Worm (Caenorhabditis elegans) whole organism, early embryonic: ENCODE measurements around the gene F59E11.2.

ENCODE experiments used
- B0310.2 ChIP-seq: sonication (generic microtip); optimal IDR thresholded peaks from 2 replicates; lab custom pipeline; 2016; ENCODE audit warnings: mild to moderate bottlenecking, missing genetic modification characterization, missing compliant biosample characterization
- F13C5.2 ChIP-seq: sonication (generic microtip); optimal IDR thresholded peaks from 2 replicates; lab custom pipeline; 2017; ENCODE audit warnings: mild to moderate bottlenecking, missing genetic modification characterization, inconsistent platforms, missing compliant biosample characterization
- aly-1 ChIP-seq: sonication (generic microtip); optimal IDR thresholded peaks from 2 replicates; lab custom pipeline; 2016; ENCODE audit warnings: missing genetic modification characterization, missing compliant biosample characterization
- ama-1 ChIP-seq: fragments of 150-350 bp; optimal IDR thresholded peaks from 2 replicates; lab custom pipeline; 2014
- ceh-13 ChIP-seq: fragments of 200-800 bp; sonication (Bioruptor generic); optimal IDR thresholded peaks from 2 replicates; lab custom pipeline; 2018; ENCODE audit warnings: mild to moderate bottlenecking, missing genetic modification characterization, missing compliant biosample characterization
- ceh-36 ChIP-seq: sonication (generic microtip); optimal IDR thresholded peaks from 2 replicates; lab custom pipeline; 2016; ENCODE audit warnings: missing genetic modification characterization, inconsistent platforms, missing compliant biosample characterization
- ets-7 ChIP-seq: sonication (generic microtip); optimal IDR thresholded peaks from 2 replicates; lab custom pipeline; 2016; ENCODE audit warnings: missing genotype, missing genetic modification characterization, missing compliant biosample characterization
- flt-1 ChIP-seq: fragments of 200-800 bp; sonication (Bioruptor generic); IDR thresholded peaks from 2 replicates; pipeline ENCODE4 v1.3.6; 2022; ENCODE audit warnings: missing genetic modification characterization, missing compliant biosample characterization
- hmbx-1 ChIP-seq: sonication (generic microtip); optimal IDR thresholded peaks from 2 replicates; lab custom pipeline; 2016; ENCODE audit warnings: mild to moderate bottlenecking, missing genetic modification characterization, missing compliant biosample characterization
- hmg-4 ChIP-seq: fragments of 200-800 bp; sonication (Bioruptor generic); optimal IDR thresholded peaks from 2 replicates; lab custom pipeline; 2018; ENCODE audit warnings: mild to moderate bottlenecking, missing genetic modification characterization, missing compliant biosample characterization
- hnd-1 ChIP-seq: sonication (generic microtip); optimal IDR thresholded peaks from 2 replicates; lab custom pipeline; 2016; ENCODE audit warnings: missing genetic modification characterization, missing compliant biosample characterization
- pes-1 ChIP-seq: fragments of 200-800 bp; sonication (Bioruptor generic); IDR thresholded peaks from 2 replicates; pipeline ENCODE4 v1.3.6; 2022; ENCODE audit warnings: missing genetic modification reagents, missing genetic modification characterization, missing compliant biosample characterization
- scrt-1 ChIP-seq: fragments of 200-800 bp; sonication (Bioruptor generic); IDR thresholded peaks from 2 replicates; pipeline ENCODE4 v1.3.6; 2022; ENCODE audit warnings: missing genetic modification characterization, missing compliant biosample characterization
- sea-1 ChIP-seq: fragments of 200-800 bp; sonication (Bioruptor generic); conservative IDR thresholded peaks from 2 replicates; pipeline ENCODE4 v1.3.6; 2022; ENCODE audit warnings: missing genetic modification characterization, missing compliant biosample characterization
- tbx-11 ChIP-seq: fragments of 200-800 bp; sonication (Bioruptor generic); IDR thresholded peaks from 2 replicates; pipeline ENCODE4 v1.3.6; 2022; ENCODE audit warnings: missing genetic modification characterization, missing compliant biosample characterization
- tbx-37 ChIP-seq: fragments of 200-800 bp; sonication (Bioruptor generic); conservative IDR thresholded peaks from 2 replicates; pipeline ENCODE4 v1.3.6; 2022; ENCODE audit warnings: missing genetic modification reagents, missing genetic modification characterization, missing compliant biosample characterization
- tra-4 ChIP-seq: sonication (generic microtip); optimal IDR thresholded peaks from 2 replicates; lab custom pipeline; 2017; ENCODE audit warnings: missing genetic modification characterization, missing compliant biosample characterization

The F59E11.2 gene

DNA sequence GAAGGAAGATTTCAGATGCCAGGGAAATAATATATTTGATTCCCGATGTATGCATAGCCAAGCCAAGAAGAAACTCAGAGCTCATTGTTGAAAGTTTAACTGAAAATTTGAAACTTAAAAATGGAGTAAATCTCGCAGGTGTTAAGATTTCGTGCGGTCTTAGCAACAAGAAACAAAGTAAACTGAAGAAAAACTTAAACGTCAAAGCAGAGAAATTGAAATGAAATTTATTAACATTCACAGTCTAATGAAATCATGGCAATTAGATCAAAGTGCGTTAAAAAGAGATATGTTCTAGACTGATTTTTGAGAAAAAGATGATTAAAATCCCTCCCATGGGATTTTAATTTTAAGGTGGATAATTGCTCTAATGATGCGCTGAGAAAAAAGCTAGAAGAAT is 20.4 kb upstream of the F59E11.2 start, which contains the start of gene str-84:
Gene str-84 (minus strand): TSS at position 101 of the 400 bp plus-strand sequence.
- TF ChIP-seq sea-1 (GFP tag; lab: Robert Waterston, UW), result no peak
- TF ChIP-seq flt-1 (GFP tag; lab: Robert Waterston, UW), result no peak
- TF ChIP-seq pes-1 (GFP tag; lab: Robert Waterston, UW), result no peak
- TF ChIP-seq tra-4 (tag; lab: Kevin White, UChicago), result no peak
- no peak for TF ChIP-seq aly-1 (tag; lab: Kevin White, UChicago)
- no peak for TF ChIP-seq B0310.2 (tag; lab: Kevin White, UChicago)
- no peak for TF ChIP-seq ets-7
- no peak for TF ChIP-seq hmg-4 (GFP tag; lab: Kevin White, UChicago)
- no peak for TF ChIP-seq hmbx-1 (tag; lab: Kevin White, UChicago)
- no peak for TF ChIP-seq scrt-1 (GFP tag; lab: Robert Waterston, UW)
- no peak for TF ChIP-seq tbx-11 (GFP tag; lab: Robert Waterston, UW)
- no peak for TF ChIP-seq hnd-1 (tag; lab: Kevin White, UChicago)
- no peak for TF ChIP-seq F13C5.2 (tag; lab: Kevin White, UChicago)
- no peak for TF ChIP-seq ama-1 (lab: Kevin White, UChicago)
- TF ChIP-seq ceh-36 (tag; lab: Kevin White, UChicago), result no peak
- no peak for TF ChIP-seq ceh-13
- TF ChIP-seq tbx-37 (GFP tag; lab: Robert Waterston, UW), result no peak

ce11 chrV:8983604-8984003 is 17.7 kb upstream of the F59E11.2 start, which contains the start of gene str-86:
TSS of gene str-86 (minus strand) at chrV:8983704.
- no peak for TF ChIP-seq tbx-11 (GFP tag; lab: Robert Waterston, UW)
- no peak for TF ChIP-seq ceh-36 (tag; lab: Kevin White, UChicago)
- no peak for TF ChIP-seq ama-1 (lab: Kevin White, UChicago)
- TF ChIP-seq pes-1 (GFP tag; lab: Robert Waterston, UW), result no peak
- TF ChIP-seq F13C5.2 (tag; lab: Kevin White, UChicago), result no peak
- TF ChIP-seq hmbx-1 (tag; lab: Kevin White, UChicago), result no peak
- TF ChIP-seq B0310.2 (tag; lab: Kevin White, UChicago), result no peak
- no peak for TF ChIP-seq ceh-13
- no peak for TF ChIP-seq tra-4 (tag; lab: Kevin White, UChicago)
- TF ChIP-seq hmg-4 (GFP tag; lab: Kevin White, UChicago), result no peak
- TF ChIP-seq flt-1 (GFP tag; lab: Robert Waterston, UW), result no peak
- TF ChIP-seq hnd-1 (tag; lab: Kevin White, UChicago), result no peak

DNA sequence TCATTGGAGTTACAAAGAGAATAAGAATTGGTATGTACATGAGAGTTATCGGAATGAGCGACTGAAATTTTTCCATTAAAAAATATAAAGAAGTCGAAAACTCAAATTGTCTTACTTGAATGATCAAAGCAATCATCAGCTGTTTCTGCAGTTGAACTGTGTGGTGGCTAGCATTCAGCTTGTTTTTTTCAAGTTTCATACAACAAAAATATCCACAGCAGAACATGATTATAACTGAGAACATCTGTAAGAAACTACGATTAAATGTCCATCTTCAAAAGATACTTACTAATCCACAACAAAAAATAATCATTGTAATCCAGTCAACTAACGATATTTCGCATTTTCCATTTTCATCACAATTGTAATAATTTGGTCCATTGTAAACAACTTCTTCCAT is 16.5 kb upstream of the F59E11.2 start:
- TF ChIP-seq hmbx-1 (tag; lab: Kevin White, UChicago), result no peak
- no peak for TF ChIP-seq sea-1 (GFP tag; lab: Robert Waterston, UW)
- TF ChIP-seq tbx-37 (GFP tag; lab: Robert Waterston, UW), result no peak
- TF ChIP-seq aly-1 (tag; lab: Kevin White, UChicago), result no peak
- TF ChIP-seq ceh-36 (tag; lab: Kevin White, UChicago), result no peak
- TF ChIP-seq B0310.2 (tag; lab: Kevin White, UChicago), result no peak
- no peak for TF ChIP-seq ets-7
- TF ChIP-seq F13C5.2 (tag; lab: Kevin White, UChicago), result no peak
- TF ChIP-seq scrt-1 (GFP tag; lab: Robert Waterston, UW), result no peak
- TF ChIP-seq ama-1 (lab: Kevin White, UChicago), result no peak
- no peak for TF ChIP-seq flt-1 (GFP tag; lab: Robert Waterston, UW)
- no peak for TF ChIP-seq pes-1 (GFP tag; lab: Robert Waterston, UW)
- TF ChIP-seq tbx-11 (GFP tag; lab: Robert Waterston, UW), result no peak

- TF ChIP-seq tbx-11 (GFP tag; lab: Robert Waterston, UW), result no peak
- no peak for TF ChIP-seq F13C5.2 (tag; lab: Kevin White, UChicago)
- TF ChIP-seq ama-1 (lab: Kevin White, UChicago), result no peak
- no peak for TF ChIP-seq ceh-36 (tag; lab: Kevin White, UChicago)
- TF ChIP-seq flt-1 (GFP tag; lab: Robert Waterston, UW), result no peak
- no peak for TF ChIP-seq pes-1 (GFP tag; lab: Robert Waterston, UW)
These were observed 15.5 kb upstream of the F59E11.2 start, which contains the start of gene str-85 for ce11 chrV:8985740-8986139. TSS of gene str-85 (minus strand) at chrV:8985840.

DNA sequence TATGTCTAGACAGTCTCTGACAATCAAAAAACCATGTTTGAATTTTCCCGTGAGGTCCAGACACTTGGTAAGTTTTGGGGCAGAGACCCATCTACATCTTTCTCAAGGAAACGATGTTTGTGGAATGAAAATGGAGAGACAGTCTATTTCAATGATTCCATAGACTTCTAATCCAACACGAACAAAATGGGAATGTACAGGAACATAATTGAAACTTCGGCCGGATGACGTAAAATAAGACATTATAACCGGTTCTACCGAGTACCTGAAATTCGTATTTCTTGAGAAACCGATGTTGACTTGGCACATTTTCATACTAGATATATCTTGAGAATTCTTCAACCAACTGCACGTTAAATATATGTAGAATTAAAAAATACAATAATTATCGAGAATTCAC is 13.2 kb upstream of the F59E11.2 start, which contains the start of gene str-87:
Gene str-87 (minus strand): TSS at position 101 of the 400 bp plus-strand sequence.
- TF ChIP-seq B0310.2 (tag; lab: Kevin White, UChicago) (no peak), ets-7 (no peak), pes-1 (GFP tag; lab: Robert Waterston, UW) (no peak), hmg-4 (GFP tag; lab: Kevin White, UChicago) (no peak), sea-1 (GFP tag; lab: Robert Waterston, UW) (no peak), aly-1 (tag; lab: Kevin White, UChicago) (no peak), ceh-13 (no peak)

DNA sequence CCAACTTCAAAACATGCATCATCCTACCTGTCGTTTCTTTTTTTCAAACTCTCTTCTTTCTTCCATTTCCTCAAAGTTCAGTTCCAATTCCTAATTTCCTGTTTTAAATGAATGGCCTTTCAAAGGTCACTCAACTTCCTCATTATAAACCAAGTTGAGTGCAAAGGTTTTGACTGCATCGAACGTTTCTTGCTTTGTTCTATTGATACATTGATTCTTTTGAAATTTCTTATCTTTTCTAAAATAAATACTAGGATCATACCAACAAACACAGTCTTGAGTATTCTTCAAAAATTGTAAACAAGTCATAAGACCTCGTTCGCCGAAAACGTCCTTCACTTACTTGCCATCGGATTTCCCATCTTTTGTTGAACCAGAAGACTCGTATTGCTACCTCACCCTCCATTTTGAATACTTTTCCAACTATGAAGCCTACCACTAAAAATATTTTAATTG is 11.1 kb upstream of the F59E11.2 start, which contains the start of gene F59E11.7:
Gene F59E11.7 (plus strand): TSS at position 51 of the 456 bp plus-strand sequence.
- TF ChIP-seq ceh-36 (tag; lab: Kevin White, UChicago) (no peak), F13C5.2 (tag; lab: Kevin White, UChicago) (no peak), ama-1 (lab: Kevin White, UChicago) (no peak), hmg-4 (GFP tag; lab: Kevin White, UChicago) (no peak), tbx-11 (GFP tag; lab: Robert Waterston, UW) (no peak), scrt-1 (GFP tag; lab: Robert Waterston, UW) (no peak), hmbx-1 (tag; lab: Kevin White, UChicago) (no peak), B0310.2 (tag; lab: Kevin White, UChicago) (no peak), sea-1 (GFP tag; lab: Robert Waterston, UW) (no peak), tra-4 (tag; lab: Kevin White, UChicago) (no peak), aly-1 (tag; lab: Kevin White, UChicago) (no peak), hnd-1 (tag; lab: Kevin White, UChicago) (no peak), flt-1 (GFP tag; lab: Robert Waterston, UW) (no peak), ets-7 (no peak), pes-1 (GFP tag; lab: Robert Waterston, UW) (no peak), tbx-37 (GFP tag; lab: Robert Waterston, UW) (no peak), ceh-13 (no peak)
